Fruit fly (Drosophila melanogaster): ENCODE results near the gene Taf4.
A peak's percentile ranks its signal among the peaks of the same experiment; 100 is the strongest.

Gene Taf4

dm6 chr3L:16157251-16158190 lies 44.5 kb downstream of the Taf4 start (continued):
- TF ChIP-seq dmrt99B (tag; optimal IDR thresholded peaks at IDR 0.05) (peak; percentile 79), HLH3B (GFP tag; IDR thresholded peaks at IDR 0.05) (peak; percentile 41; the same call in 1 of the 2 replicates), Adf1 (GFP tag; IDR thresholded peaks at IDR 0.05) (no peak), Lim3 (GFP tag; IDR thresholded peaks at IDR 0.05) (0 out of 2 replicates have a peak, but pooled peaks have one; percentile 22), oc (tag; optimal IDR thresholded peaks at IDR 0.05) (no peak), CG30403 (GFP tag; optimal IDR thresholded peaks at IDR 0.05) (peak; percentile 71), zfh1 (GFP tag; IDR thresholded peaks at IDR 0.05) (no peak), pb (GFP tag; optimal IDR thresholded peaks at IDR 0.05) (no peak), CG17385 (GFP tag; optimal IDR thresholded peaks at IDR 0.05) (peak; percentile 41), CG10267 (tag; optimal IDR thresholded peaks at IDR 0.05) (peak; percentile 43), otp (GFP tag; IDR thresholded peaks at IDR 0.05) (no peak), CG13624 (GFP tag; optimal IDR thresholded peaks at IDR 0.05) (peak; percentile 56), unpg (GFP tag; optimal IDR thresholded peaks at IDR 0.05) (peak; percentile 63), az2 (GFP tag; optimal IDR thresholded peaks at IDR 0.05) (peak; percentile 62), dmrt11E (tag; optimal IDR thresholded peaks at IDR 0.05) (peak; percentile 1), Xrp1 (GFP tag; IDR thresholded peaks at IDR 0.05) (peak; percentile 38; the same call in 1 of the 2 replicates), CG6689 (GFP tag; IDR thresholded peaks at IDR 0.05) (peak; percentile 65), crc (GFP tag; optimal IDR thresholded peaks at IDR 0.05) (peak; percentile 2), CG13123 (GFP tag; optimal IDR thresholded peaks at IDR 0.05) (peak; percentile 32), sim (GFP tag; IDR thresholded peaks at IDR 0.05) (no peak), CG8924 (tag; optimal IDR thresholded peaks at IDR 0.05) (peak; percentile 51), CG18262 (tag; optimal IDR thresholded peaks at IDR 0.05) (peak; percentile 65), disco-r (GFP tag; optimal IDR thresholded peaks at IDR 0.05) (peak; percentile 43), Meics (GFP tag; optimal IDR thresholded peaks at IDR 0.05) (peak; percentile 56), tio (GFP tag; optimal IDR thresholded peaks at IDR 0.05) (peak; percentile 64), HLH54F (GFP tag; optimal IDR thresholded peaks at IDR 0.05) (peak; percentile 34), Spps (tag; optimal IDR thresholded peaks at IDR 0.05) (no peak), cg (GFP tag; optimal IDR thresholded peaks at IDR 0.05) (peak; percentile 48), CG11504 (tag; optimal IDR thresholded peaks at IDR 0.05) (peak; percentile 80), CG9727 (GFP tag; optimal IDR thresholded peaks at IDR 0.05) (peak; percentile 51), CG6813 (GFP tag; optimal IDR thresholded peaks at IDR 0.05) (peak; percentile 29), CG9609 (GFP tag; optimal IDR thresholded peaks at IDR 0.05) (peak; percentile 39), CG12219 (GFP tag; optimal IDR thresholded peaks at IDR 0.05) (peak; percentile 7), Fer3 (tag; optimal IDR thresholded peaks at IDR 0.05) (peak; percentile 39), CG31441 (GFP tag; IDR thresholded peaks at IDR 0.05) (peak; percentile 54), Hmr (GFP tag; optimal IDR thresholded peaks at IDR 0.05) (peak; percentile 63), CG12942 (GFP tag; optimal IDR thresholded peaks at IDR 0.05) (peak; percentile 23), CG7357 (GFP tag; IDR thresholded peaks at IDR 0.05) (0 out of 3 replicates have a peak, but pooled peaks have one; percentile 15), Hr78 (GFP tag; optimal IDR thresholded peaks at IDR 0.05) (no peak), sr (GFP tag; IDR thresholded peaks at IDR 0.05) (no peak), CG14667 (GFP tag; IDR thresholded peaks at IDR 0.05) (no peak), CG17328 (GFP tag; IDR thresholded peaks at IDR 0.05) (0 out of 2 replicates have a peak, but pooled peaks have one; percentile 17), knrl (GFP tag; IDR thresholded peaks at IDR 0.05; ENCODE audit: partially characterized antibody) (no peak), CkIIα-i1 (GFP tag; IDR thresholded peaks at IDR 0.05) (no peak), lilli (GFP tag; optimal IDR thresholded peaks at IDR 0.05) (peak; percentile 64), Drgx (GFP tag; IDR thresholded peaks at IDR 0.05) (peak; percentile 36), mam (GFP tag; optimal IDR thresholded peaks at IDR 0.05) (peak; percentile 51), NC2α (GFP tag; optimal IDR thresholded peaks at IDR 0.05) (no peak), wdn (GFP tag; IDR thresholded peaks at IDR 0.05) (no peak)

All from whole organism, embryonic.